Worm (Caenorhabditis elegans) whole organism, L4/young adult: ENCODE results near the gene F53F4.12.

Experiments used
- W03F9.2 ChIP-seq: fragments of 150-350 bp; optimal IDR thresholded peaks from 2 replicates; lab custom pipeline; 2014; ENCODE audit warnings: missing biosample characterization, missing genetic modification characterization
- dao-5 ChIP-seq: sonication (generic microtip); optimal IDR thresholded peaks from 2 replicates; lab custom pipeline; 2016; ENCODE audit warnings: missing genotype, missing genetic modification characterization, moderate library complexity, missing compliant biosample characterization
- him-1 ChIP-seq: sonication (generic microtip); optimal IDR thresholded peaks from 2 replicates; lab custom pipeline; 2016; ENCODE audit warnings: missing genotype, missing genetic modification reagents, missing genetic modification characterization, missing compliant biosample characterization

DNA sequence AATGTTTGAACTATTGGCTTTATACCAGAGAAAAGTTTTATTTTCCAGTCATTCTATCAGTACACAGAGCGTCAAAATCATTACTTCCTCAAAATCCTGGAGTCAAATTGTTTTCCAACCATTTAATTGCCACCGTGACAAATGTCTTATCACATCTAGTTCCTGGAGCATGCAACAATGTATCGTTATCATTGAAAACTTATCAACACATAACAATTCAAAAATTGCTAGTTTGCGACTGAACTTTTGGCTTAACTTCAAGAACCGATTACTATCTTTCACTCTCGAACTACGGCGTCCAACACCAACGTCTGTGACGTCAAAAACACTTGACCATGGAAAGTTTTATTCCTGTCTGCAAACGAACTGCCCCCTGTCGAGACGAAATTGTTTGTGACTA lies 12.2 kb downstream of the F53F4.12 start:
- no peak for TF ChIP-seq him-1
- TF ChIP-seq W03F9.2 (tag; lab: Kevin White, UChicago) = no peak
- TF ChIP-seq dao-5 (tag; lab: Kevin White, UChicago) = no peak
